Fruit fly (Drosophila melanogaster): ENCODE results near the gene Hsc70-2.

Hsc70-2 gene

dm6 chr3R:12997550-12998233 is 46.9 kb upstream of the Hsc70-2 start, which contains the start of the genes CG17327, CG44194 and CG7518 (continued):
- TF ChIP-seq jumu (GFP tag; optimal IDR thresholded peaks at IDR 0.05) (no peak), CG8290 (GFP tag; optimal IDR thresholded peaks at IDR 0.05) (no peak), CG8290 (tag; optimal IDR thresholded peaks at IDR 0.05) (no peak), CG11247 (GFP tag; IDR thresholded peaks at IDR 0.05) (no peak), ara (GFP tag; IDR thresholded peaks at IDR 0.05) (no peak), CG12155 (GFP tag; optimal IDR thresholded peaks at IDR 0.05) (peak; percentile 99), Trl (optimal IDR thresholded peaks at IDR 0.05) (no peak), Trl (GFP tag; optimal IDR thresholded peaks at IDR 0.05) (no peak), ac (GFP tag; optimal IDR thresholded peaks at IDR 0.05) (no peak), Ravus (GFP tag; IDR thresholded peaks at IDR 0.05) (no peak), CG10543 (GFP tag; optimal IDR thresholded peaks at IDR 0.05) (no peak), Blimp-1 (GFP tag; optimal IDR thresholded peaks at IDR 0.05) (no peak), CG2712 (tag; optimal IDR thresholded peaks at IDR 0.05) (no peak), CG11085 (GFP tag; IDR thresholded peaks at IDR 0.05) (no peak), gsb (GFP tag; IDR thresholded peaks at IDR 0.05) (no peak), Nf-YA (GFP tag; IDR thresholded peaks at IDR 0.05) (no peak), maf-S (GFP tag; optimal IDR thresholded peaks at IDR 0.05) (no peak), tio (GFP tag; optimal IDR thresholded peaks at IDR 0.05) (no peak), CG13624 (GFP tag; optimal IDR thresholded peaks at IDR 0.05) (peak; percentile 14), fd3F (GFP tag; optimal IDR thresholded peaks at IDR 0.05) (no peak), crol (GFP tag; IDR thresholded peaks at IDR 0.05) (no peak), CG9797 (GFP tag; optimal IDR thresholded peaks at IDR 0.05) (peak; percentile 90), CG9932 (GFP tag; IDR thresholded peaks at IDR 0.05) (peak; percentile 40; the same call in 1 of the 2 replicates), NK7.1 (GFP tag; optimal IDR thresholded peaks at IDR 0.05) (no peak), CG14667 (GFP tag; IDR thresholded peaks at IDR 0.05) (no peak), Kr (GFP tag; optimal IDR thresholded peaks at IDR 0.05) (no peak), CG12104 (GFP tag; optimal IDR thresholded peaks at IDR 0.05) (peak; percentile 24), sr (GFP tag; IDR thresholded peaks at IDR 0.05) (no peak), da (GFP tag; optimal IDR thresholded peaks at IDR 0.05) (no peak), CG31365 (tag; optimal IDR thresholded peaks at IDR 0.05) (no peak), z (GFP tag; IDR thresholded peaks at IDR 0.05) (no peak), run (tag; optimal IDR thresholded peaks at IDR 0.05) (no peak), dpn (GFP tag; optimal IDR thresholded peaks at IDR 0.05) (peak; percentile 35 to 39), CG18011 (GFP tag; optimal IDR thresholded peaks at IDR 0.05) (no peak), CG13424 (tag; optimal IDR thresholded peaks at IDR 0.05) (peak; percentile 35), sens-2 (GFP tag; IDR thresholded peaks at IDR 0.05) (peak; percentile 34; the same call in 1 of the 2 replicates), MBD-R2 (GFP tag; IDR thresholded peaks at IDR 0.05) (peak; percentile 59), Mad (GFP tag; optimal IDR thresholded peaks at IDR 0.05) (no peak), her (GFP tag; optimal IDR thresholded peaks at IDR 0.05) (no peak), zen2 (GFP tag; IDR thresholded peaks at IDR 0.05; ENCODE audit: partially characterized antibody) (no peak), CG4424 (GFP tag; optimal IDR thresholded peaks at IDR 0.05) (no peak), cato (GFP tag; optimal IDR thresholded peaks at IDR 0.05; ENCODE audit: borderline replicate concordance) (peak; percentile 7), dan (GFP tag; IDR thresholded peaks at IDR 0.05) (no peak), dimm (GFP tag; IDR thresholded peaks at IDR 0.05) (no peak), Asciz (GFP tag; optimal IDR thresholded peaks at IDR 0.05) (no peak), CG2678 (tag; optimal IDR thresholded peaks at IDR 0.05) (no peak), Atf6 (GFP tag; IDR thresholded peaks at IDR 0.05) (no peak), CG17385 (GFP tag; optimal IDR thresholded peaks at IDR 0.05) (no peak), chinmo (GFP tag; IDR thresholded peaks at IDR 0.05; ENCODE audit: partially characterized antibody) (peak; percentile 80; the same call in 2 of the 4 replicates), CG17359 (tag; optimal IDR thresholded peaks at IDR 0.05) (no peak), Hr78 (GFP tag; optimal IDR thresholded peaks at IDR 0.05) (no peak), CG6175 (GFP tag; IDR thresholded peaks at IDR 0.05) (no peak)

Measured in whole organism, embryonic.